3 fruit fly cellular contexts compared by ENCODE assay signal in the genomic region with DNA sequence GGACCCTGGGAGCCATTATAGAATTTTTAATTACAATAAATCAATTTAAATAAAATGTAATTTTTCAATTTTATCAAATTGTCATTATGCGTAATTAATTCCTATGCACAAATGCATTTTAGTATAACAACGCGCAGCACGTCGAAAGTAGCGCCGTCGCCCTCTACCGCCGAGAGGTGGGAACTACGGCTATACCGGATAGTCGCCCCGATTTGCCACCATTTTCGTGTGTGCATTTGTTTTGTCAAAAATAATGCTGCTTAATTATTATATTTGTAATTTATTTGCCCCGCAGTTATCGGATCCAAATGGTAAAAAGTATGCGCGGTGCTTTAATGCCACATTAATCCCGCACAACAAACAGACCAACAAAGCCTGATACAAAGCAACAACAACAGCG.
A peak's percentile ranks its signal among the peaks of the same experiment; 100 is the strongest.
TF ChIP-seq lines count a peak whose summit lies in the region.

No protein-coding gene starts in this region.

- peak; percentile 64 to 85 for TF ChIP-seq CTCF in S2 (optimal IDR thresholded peaks at IDR 0.05; lab: Kevin White, UChicago)
- TF ChIP-seq CTCF in whole organism, embryonic (GFP tag; optimal IDR thresholded peaks at IDR 0.05; lab: Kevin White, UChicago), result peak; percentile 85

TF ChIP-seq in whole organism, embryonic, 481 proteins besides CTCF, POLR2A, EP300 and RAD21:
- TF ChIP-seq bowl (GFP tag; IDR thresholded peaks at IDR 0.05; lab: Robert Waterston, UW) (no peak), stwl (tag; optimal IDR thresholded peaks at IDR 0.05; lab: Kevin White, UChicago) (peak; percentile 36), CG4360 (GFP tag; IDR thresholded peaks at IDR 0.05; lab: Robert Waterston, UW) (peak; percentile 32; the same call in 1 of the 2 replicates), CG14965 (GFP tag; optimal IDR thresholded peaks at IDR 0.05; lab: Kevin White, UChicago; ENCODE audit: borderline replicate concordance) (peak; percentile 11), CG2199 (GFP tag; IDR thresholded peaks at IDR 0.05; lab: Robert Waterston, UW) (0 out of 3 replicates have a peak, but pooled peaks have one; percentile 63), nerfin-2 (GFP tag; IDR thresholded peaks at IDR 0.05; lab: Robert Waterston, UW; ENCODE audit: partially characterized antibody) (0 out of 2 replicates have a peak, but pooled peaks have one; percentile 12), dimm (GFP tag; IDR thresholded peaks at IDR 0.05; lab: Robert Waterston, UW) (no peak)

TF ChIP-seq in whole organism, prepupa, 60 proteins besides CTCF, POLR2A, EP300 and RAD21:
- TF ChIP-seq svp (GFP tag; lab: Kevin White, UChicago), result peak; percentile 35
- no peak for TF ChIP-seq CG8632 (GFP tag; optimal IDR thresholded peaks at IDR 0.05; lab: Kevin White, UChicago)
- TF ChIP-seq Sox14 (GFP tag; optimal IDR thresholded peaks at IDR 0.05; lab: Kevin White, UChicago), result no peak
